Fruit fly (Drosophila melanogaster): ENCODE results near the gene Ir87a.
A peak's percentile ranks its signal among the peaks of the same experiment; 100 is the strongest.

The Ir87a gene

DNA sequence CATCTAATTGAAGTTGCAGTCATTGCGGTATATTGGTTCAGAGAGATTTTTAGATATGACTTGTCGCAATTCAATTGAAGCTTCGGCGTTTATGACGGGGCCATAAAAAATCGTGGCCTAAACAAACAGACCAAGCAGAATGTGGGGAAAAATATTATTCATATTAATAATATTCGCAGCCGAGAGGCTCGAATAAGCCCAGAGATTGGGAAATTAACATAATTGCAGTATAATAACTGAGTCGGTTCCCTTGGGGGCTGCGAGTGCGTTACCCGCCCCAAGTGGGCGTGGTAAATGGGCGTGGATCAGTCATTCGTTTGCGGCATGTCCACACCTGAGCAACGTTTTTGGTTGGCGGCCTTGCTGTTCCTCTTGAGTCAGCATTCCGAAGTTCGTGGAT is at the start of gene Ir87a:
Gene Ir87a, plus strand, starts transcription at position 301 of the 400 bp plus-strand sequence.
- TF ChIP-seq Sp1 (GFP tag; optimal IDR thresholded peaks at IDR 0.05), result no peak
- TF ChIP-seq sv (GFP tag; optimal IDR thresholded peaks at IDR 0.05), result no peak
- no peak for TF ChIP-seq Myc (optimal IDR thresholded peaks at IDR 0.05)
- no peak for TF ChIP-seq Rel (GFP tag; optimal IDR thresholded peaks at IDR 0.05)
- no peak for TF ChIP-seq Rel (tag; optimal IDR thresholded peaks at IDR 0.05)
- no peak for TF ChIP-seq HLH106 (tag; optimal IDR thresholded peaks at IDR 0.05)
- TF ChIP-seq jim (GFP tag; optimal IDR thresholded peaks at IDR 0.05), result no peak
- no peak for TF ChIP-seq brk (GFP tag; optimal IDR thresholded peaks at IDR 0.05)
- TF ChIP-seq CG32264 (GFP tag; optimal IDR thresholded peaks at IDR 0.05), result no peak
- no peak for TF ChIP-seq Hnf4 (GFP tag; optimal IDR thresholded peaks at IDR 0.05)
- TF ChIP-seq CG9705 (GFP tag; optimal IDR thresholded peaks at IDR 0.05), result no peak
- TF ChIP-seq Dif (GFP tag; optimal IDR thresholded peaks at IDR 0.05; ENCODE audit: partially characterized antibody), result no peak
- no peak for TF ChIP-seq Dfd (GFP tag; optimal IDR thresholded peaks at IDR 0.05)
- TF ChIP-seq GATAd (GFP tag; optimal IDR thresholded peaks at IDR 0.05), result no peak
- no peak for TF ChIP-seq dmrt93B (GFP tag; optimal IDR thresholded peaks at IDR 0.05)

DNA sequence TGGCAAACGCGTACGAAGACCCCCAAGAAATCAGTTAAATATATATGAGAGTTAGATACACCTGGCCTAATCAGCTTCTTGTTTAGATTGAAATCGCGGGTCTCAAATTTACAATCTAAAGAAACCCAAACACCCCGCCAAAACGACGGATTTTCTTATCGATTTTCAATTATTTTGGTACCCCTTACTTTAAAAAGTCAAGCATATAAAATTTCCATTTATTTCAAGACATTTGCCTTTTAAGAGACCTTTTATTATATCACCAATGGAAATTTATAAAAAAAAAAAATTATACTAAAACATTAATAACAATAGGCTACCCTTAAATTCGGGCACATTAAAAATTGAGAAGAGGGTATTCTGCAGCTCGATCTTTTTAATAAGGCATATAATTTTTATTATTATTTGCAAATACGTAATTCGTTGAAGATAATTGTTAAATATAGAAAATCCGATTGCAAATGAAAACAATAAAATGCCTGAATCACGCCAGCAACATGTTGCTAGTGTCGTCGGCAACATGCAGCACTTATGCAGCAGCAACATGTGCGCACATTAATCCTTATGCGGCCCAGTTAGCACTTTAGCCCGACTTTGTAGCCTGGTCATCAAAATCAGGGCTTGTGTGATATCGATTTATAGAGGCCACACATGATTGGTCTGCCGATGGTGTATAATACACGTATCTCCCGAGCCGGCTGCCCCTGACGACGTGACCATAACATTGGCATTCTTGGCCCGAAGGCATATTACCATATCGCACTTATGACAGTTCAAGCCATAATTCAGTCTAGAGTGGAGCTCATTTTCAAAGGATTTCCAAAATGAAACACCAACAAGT is 48.0 kb upstream of the Ir87a start, which contains the start of the genes Lip3 and CG34309:
Gene Lip3, minus strand, starts transcription at position 65 of the 841 bp plus-strand sequence.
Gene CG34309, plus strand, starts transcription at position 791 of the 841 bp plus-strand sequence.
- TF ChIP-seq Mio (GFP tag; optimal IDR thresholded peaks at IDR 0.05), result no peak
- TF ChIP-seq fru (GFP tag; optimal IDR thresholded peaks at IDR 0.05), result peak; percentile 76
- peak; percentile 81 for TF ChIP-seq OdsH (GFP tag; optimal IDR thresholded peaks at IDR 0.05)
- no peak for TF ChIP-seq Abd-B (GFP tag; optimal IDR thresholded peaks at IDR 0.05)
- TF ChIP-seq Vsx2 (GFP tag; optimal IDR thresholded peaks at IDR 0.05; ENCODE audit: partially characterized antibody), result no peak
- TF ChIP-seq lola (GFP tag; optimal IDR thresholded peaks at IDR 0.05), result no peak
- TF ChIP-seq sage (GFP tag; optimal IDR thresholded peaks at IDR 0.05), result peak; percentile 24
- peak; percentile 73 for TF ChIP-seq psq (GFP tag; optimal IDR thresholded peaks at IDR 0.05)
- TF ChIP-seq dmrt93B (GFP tag; optimal IDR thresholded peaks at IDR 0.05), result peak; percentile 60
- TF ChIP-seq Hr83 (GFP tag; optimal IDR thresholded peaks at IDR 0.05; ENCODE audit: poor library complexity, severe bottlenecking), result no peak
- no peak for TF ChIP-seq woc (GFP tag; optimal IDR thresholded peaks at IDR 0.05)
- peak; percentile 82 for TF ChIP-seq h (GFP tag; optimal IDR thresholded peaks at IDR 0.05)
- TF ChIP-seq foxo (GFP tag; optimal IDR thresholded peaks at IDR 0.05), result peak in 1 of 2 experiments; percentile 65
- no peak for TF ChIP-seq Dfd (GFP tag; optimal IDR thresholded peaks at IDR 0.05)
- peak; percentile 82 for TF ChIP-seq rgr (GFP tag; optimal IDR thresholded peaks at IDR 0.05)
- peak; percentile 52 for TF ChIP-seq Jra (GFP tag; optimal IDR thresholded peaks at IDR 0.05)
- TF ChIP-seq HLH106 (tag; optimal IDR thresholded peaks at IDR 0.05), result peak; percentile 69
- TF ChIP-seq br (GFP tag; optimal IDR thresholded peaks at IDR 0.05), result peak; percentile 51
- peak; percentile 82 for TF ChIP-seq brk (GFP tag; optimal IDR thresholded peaks at IDR 0.05)
- TF ChIP-seq ey (GFP tag; optimal IDR thresholded peaks at IDR 0.05), result peak; percentile 73
- peak; percentile 32 for TF ChIP-seq Rel (GFP tag; optimal IDR thresholded peaks at IDR 0.05)
- no peak for TF ChIP-seq Rel (tag; optimal IDR thresholded peaks at IDR 0.05)
- TF ChIP-seq CG9705 (GFP tag; optimal IDR thresholded peaks at IDR 0.05), result no peak
- TF ChIP-seq N (GFP tag; optimal IDR thresholded peaks at IDR 0.05), result no peak
- no peak for TF ChIP-seq pan (optimal IDR thresholded peaks at IDR 0.05)
- TF ChIP-seq Hnf4 (GFP tag; optimal IDR thresholded peaks at IDR 0.05), result peak; percentile 67
- TF ChIP-seq usp (GFP tag; optimal IDR thresholded peaks at IDR 0.05), result no peak
- peak; percentile 88 for TF ChIP-seq Sp1 (GFP tag; optimal IDR thresholded peaks at IDR 0.05)
- TF ChIP-seq CrebA (GFP tag; optimal IDR thresholded peaks at IDR 0.05; ENCODE audit: borderline replicate concordance), result peak; percentile 0
- peak; percentile 1 for TF ChIP-seq CG32264 (GFP tag; optimal IDR thresholded peaks at IDR 0.05)
- TF ChIP-seq Myc (optimal IDR thresholded peaks at IDR 0.05), result no peak
- no peak for TF ChIP-seq Dif (GFP tag; optimal IDR thresholded peaks at IDR 0.05; ENCODE audit: partially characterized antibody)
- no peak for TF ChIP-seq sv (GFP tag; optimal IDR thresholded peaks at IDR 0.05)
- peak; percentile 9 for TF ChIP-seq tai (GFP tag; optimal IDR thresholded peaks at IDR 0.05)

DNA sequence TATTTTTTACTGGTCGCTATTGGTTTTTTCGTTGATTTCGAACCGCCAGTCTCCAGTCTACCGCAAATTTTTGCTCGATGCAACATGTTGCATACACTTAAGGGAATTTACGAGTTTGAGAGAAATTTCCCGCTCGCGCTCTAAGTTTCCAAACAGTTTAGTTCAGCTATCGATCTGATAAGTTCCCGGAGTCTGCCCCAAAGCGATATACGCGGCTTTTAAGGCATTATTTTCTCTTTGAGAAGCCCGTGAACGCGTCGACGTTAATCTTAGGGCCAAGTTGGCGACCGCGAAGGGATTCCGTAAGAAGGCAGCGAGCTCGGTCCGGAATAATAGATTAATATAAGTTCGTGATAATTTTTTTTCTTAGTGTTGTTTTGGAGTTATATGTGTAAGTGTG is 45.2 kb upstream of the Ir87a start:
- TF ChIP-seq rgr (GFP tag; optimal IDR thresholded peaks at IDR 0.05) (no peak), Mio (GFP tag; optimal IDR thresholded peaks at IDR 0.05) (no peak), OdsH (GFP tag; optimal IDR thresholded peaks at IDR 0.05) (no peak)
